Worm (Caenorhabditis elegans): ENCODE results near the gene afmd-2.

Gene afmd-2

DNA sequence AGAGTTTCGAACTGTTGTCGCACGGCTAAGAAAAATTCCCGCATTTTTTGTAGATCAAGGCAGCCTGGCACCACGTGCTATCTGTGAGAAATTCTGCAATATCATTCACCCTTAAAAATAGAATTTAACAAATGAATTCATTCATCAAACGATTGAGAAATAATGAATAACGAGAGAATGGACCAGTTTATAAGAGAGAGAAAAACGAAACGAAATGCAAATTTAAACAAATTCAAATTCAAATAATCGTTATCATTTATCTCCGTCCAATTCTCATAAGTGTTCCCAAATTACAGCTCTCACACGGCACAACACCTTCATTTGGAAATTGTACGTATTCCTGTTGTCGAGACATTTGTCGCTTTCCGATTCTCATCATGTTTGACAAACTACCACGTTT lies 3.9 kb upstream of the afmd-2 start, which contains the start of gene seld-1:
TSS of gene seld-1 (plus strand) at position 301 of the 400 bp plus-strand sequence.
- TF ChIP-seq unc-62 (GFP tag; optimal IDR thresholded peaks at IDR 0.05) (no peak), nhr-23 (tag; optimal IDR thresholded peaks at IDR 0.05) (no peak), sma-3 (GFP tag; optimal IDR thresholded peaks at IDR 0.05) (no peak), C34F6.9 (tag; optimal IDR thresholded peaks at IDR 0.05) (no peak), ceh-16 (tag; optimal IDR thresholded peaks at IDR 0.05) (no peak), R02D3.7 (tag; optimal IDR thresholded peaks at IDR 0.05) (no peak), zag-1 (tag; optimal IDR thresholded peaks at IDR 0.05) (no peak), nhr-129 (tag; optimal IDR thresholded peaks at IDR 0.05) (no peak), unc-39 (tag; optimal IDR thresholded peaks at IDR 0.05) (no peak), unc-55 (GFP tag; optimal IDR thresholded peaks at IDR 0.05) (no peak), nhr-21 (tag; optimal IDR thresholded peaks at IDR 0.05) (no peak), ama-1 (optimal IDR thresholded peaks at IDR 0.05) (no peak)

DNA sequence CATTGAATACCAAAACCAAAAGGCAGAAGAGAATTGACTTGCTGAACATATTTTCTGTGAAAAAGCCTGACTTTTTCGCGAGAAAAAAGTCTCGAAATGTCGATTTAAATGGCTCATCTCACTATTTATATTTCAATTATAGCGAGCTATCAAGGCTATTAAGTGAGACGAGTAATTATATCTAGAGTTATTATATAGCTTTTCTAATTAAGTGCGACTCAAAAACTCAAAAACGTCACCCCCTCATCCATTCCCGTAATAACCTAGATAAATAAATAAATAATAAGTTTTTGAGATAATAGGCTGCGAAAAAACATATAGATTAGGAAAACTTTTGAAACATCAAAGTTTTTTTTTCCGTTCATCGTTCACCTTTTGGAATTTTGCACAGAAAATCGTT lies 3.4 kb upstream of the afmd-2 start, which contains the start of gene nlp-17:
TSS of gene nlp-17 (minus strand) at position 101 of the 400 bp plus-strand sequence.
- TF ChIP-seq ztf-4 (tag; optimal IDR thresholded peaks at IDR 0.05) (no peak), zag-1 (tag; optimal IDR thresholded peaks at IDR 0.05) (no peak), unc-62 (GFP tag; optimal IDR thresholded peaks at IDR 0.05) (no peak), Y55F3AM.14 (GFP tag; optimal IDR thresholded peaks at IDR 0.05) (no peak), blmp-1 (tag; optimal IDR thresholded peaks at IDR 0.05; ENCODE audit: insufficient read depth) (no peak), nhr-21 (tag; optimal IDR thresholded peaks at IDR 0.05) (no peak), fos-1 (tag; optimal IDR thresholded peaks at IDR 0.05) (no peak), nhr-11 (tag; optimal IDR thresholded peaks at IDR 0.05) (no peak), nhr-77 (tag; optimal IDR thresholded peaks at IDR 0.05) (no peak), ceh-82 (tag; optimal IDR thresholded peaks at IDR 0.05) (no peak), nhr-10 (tag; optimal IDR thresholded peaks at IDR 0.05) (no peak), gmeb-1 (tag; optimal IDR thresholded peaks at IDR 0.05) (no peak), unc-39 (tag; optimal IDR thresholded peaks at IDR 0.05) (no peak)

ce11 chrIV:13510049-13510448 lies 1.0 kb downstream of the afmd-2 start:
- TF ChIP-seq ZK546.5 (tag; optimal IDR thresholded peaks at IDR 0.05) (no peak), alr-1 (tag; optimal IDR thresholded peaks at IDR 0.05) (no peak)

DNA sequence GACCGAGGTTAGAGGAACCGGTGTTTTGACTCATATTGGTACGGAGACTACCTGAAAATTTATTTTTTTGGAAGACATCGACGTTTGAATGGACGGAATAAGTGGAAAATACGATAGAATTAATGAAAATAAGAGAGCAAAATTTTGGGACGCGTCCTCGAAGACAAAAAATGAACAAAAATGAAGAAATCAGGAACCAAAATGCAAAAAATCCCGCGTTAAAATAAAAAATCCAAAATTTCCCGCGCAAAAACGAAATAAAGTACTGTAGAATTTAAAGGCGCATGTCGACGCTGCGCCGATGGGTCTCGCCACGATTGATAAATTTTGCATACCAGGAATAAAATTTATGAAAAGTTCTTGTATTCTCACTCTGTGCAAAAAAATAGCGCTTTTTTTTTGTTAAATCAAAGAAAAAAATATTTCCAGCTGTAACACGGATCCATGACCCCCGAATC lies 3.1 kb downstream of the afmd-2 start, which contains the start of gene puf-3:
TSS of gene puf-3 (minus strand) at position 51 of the 458 bp plus-strand sequence.
- TF ChIP-seq fos-1 (tag; optimal IDR thresholded peaks at IDR 0.05) (no peak), sem-4 (tag; optimal IDR thresholded peaks at IDR 0.05) (no peak), alr-1 (tag; optimal IDR thresholded peaks at IDR 0.05) (no peak), R02D3.7 (tag; optimal IDR thresholded peaks at IDR 0.05) (no peak), nhr-129 (tag; optimal IDR thresholded peaks at IDR 0.05) (no peak), ceh-82 (tag; optimal IDR thresholded peaks at IDR 0.05) (no peak), ZK546.5 (tag; optimal IDR thresholded peaks at IDR 0.05) (no peak), lin-39 (tag; optimal IDR thresholded peaks at IDR 0.05) (no peak), nhr-21 (tag; optimal IDR thresholded peaks at IDR 0.05) (no peak), zag-1 (tag; optimal IDR thresholded peaks at IDR 0.05) (no peak), mab-5 (tag; optimal IDR thresholded peaks at IDR 0.05) (no peak), nhr-77 (tag; optimal IDR thresholded peaks at IDR 0.05) (no peak), lin-13 (GFP tag; optimal IDR thresholded peaks at IDR 0.05) (no peak), blmp-1 (tag; optimal IDR thresholded peaks at IDR 0.05; ENCODE audit: insufficient read depth) (no peak), skn-1 (tag; optimal IDR thresholded peaks at IDR 0.05) (no peak), unc-39 (tag; optimal IDR thresholded peaks at IDR 0.05) (no peak), Y55F3AM.14 (GFP tag; optimal IDR thresholded peaks at IDR 0.05) (no peak)

ce11 chrIV:13513010-13513409 lies 4.0 kb downstream of the afmd-2 start:
- TF ChIP-seq egl-27 (tag; optimal IDR thresholded peaks at IDR 0.05) = no peak
- TF ChIP-seq nhr-129 (tag; optimal IDR thresholded peaks at IDR 0.05) = peak; percentile 14

ce11 chrIV:13521785-13522184 lies 12.8 kb downstream of the afmd-2 start, which contains the start of gene dcap-2:
Gene dcap-2 (minus strand): TSS chrIV:13521870.
- TF ChIP-seq crh-2 (tag; optimal IDR thresholded peaks at IDR 0.05) = peak; percentile 4
- no peak for TF ChIP-seq aly-2 (tag; optimal IDR thresholded peaks at IDR 0.05)
- TF ChIP-seq nhr-21 (tag; optimal IDR thresholded peaks at IDR 0.05) = no peak
- TF ChIP-seq lsy-2 (tag; optimal IDR thresholded peaks at IDR 0.05) = peak in 1 of 2 experiments; percentile 56
- no peak for TF ChIP-seq ztf-1 (GFP tag; conservative IDR thresholded peaks at IDR 0.05)
- TF ChIP-seq ceh-16 (tag; optimal IDR thresholded peaks at IDR 0.05) = no peak
- TF ChIP-seq nhr-237 (tag; optimal IDR thresholded peaks at IDR 0.05) = no peak
- TF ChIP-seq ZK546.5 (tag; optimal IDR thresholded peaks at IDR 0.05) = no peak
- no peak for TF ChIP-seq unc-39 (tag; optimal IDR thresholded peaks at IDR 0.05)
- peak; percentile 60 for TF ChIP-seq unc-55 (GFP tag; optimal IDR thresholded peaks at IDR 0.05)
- peak; percentile 57 for TF ChIP-seq C34F6.9 (tag; optimal IDR thresholded peaks at IDR 0.05)
- no peak for TF ChIP-seq Y55F3AM.14 (GFP tag; optimal IDR thresholded peaks at IDR 0.05)
- peak; percentile 2 for TF ChIP-seq nhr-129 (tag; optimal IDR thresholded peaks at IDR 0.05)
- TF ChIP-seq R02D3.7 (tag; optimal IDR thresholded peaks at IDR 0.05) = no peak
- TF ChIP-seq zag-1 (tag; optimal IDR thresholded peaks at IDR 0.05) = no peak
